Fruit fly (Drosophila melanogaster): ENCODE data around the gene Anp.

The Anp gene

DNA sequence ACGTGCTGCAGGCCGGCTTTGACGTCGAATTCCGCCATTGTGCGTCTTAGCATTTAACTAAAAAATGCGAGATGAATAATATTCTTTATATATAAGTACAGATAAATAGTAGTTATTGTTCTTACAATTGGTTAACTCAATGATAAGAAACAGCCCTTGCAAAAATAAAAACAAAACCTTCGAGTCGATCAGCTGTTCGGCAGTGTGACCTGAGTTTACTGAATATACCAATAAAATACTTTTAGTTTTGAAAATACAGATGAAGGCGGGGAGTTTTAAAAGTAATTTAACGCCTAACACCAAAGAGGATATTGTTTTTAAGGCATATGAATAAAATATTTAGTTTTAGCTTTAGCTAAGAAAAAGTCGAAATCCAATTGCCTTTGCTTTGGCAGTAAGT lies 32.3 kb upstream of the Anp start, which contains the start of the genes CG1983 and CG15530 (continued):
- no peak for TF ChIP-seq CG8281 (tag; optimal IDR thresholded peaks at IDR 0.05)
- no peak for TF ChIP-seq D19A (tag; optimal IDR thresholded peaks at IDR 0.05)
- TF ChIP-seq chn (GFP tag; optimal IDR thresholded peaks at IDR 0.05), result no peak
- no peak for TF ChIP-seq knrl (GFP tag; IDR thresholded peaks at IDR 0.05; ENCODE audit: partially characterized antibody)
- peak; percentile 64 for TF ChIP-seq MBD-R2 (GFP tag; IDR thresholded peaks at IDR 0.05)
- TF ChIP-seq Six4 (GFP tag; optimal IDR thresholded peaks at IDR 0.05), result no peak
- no peak for TF ChIP-seq psq (GFP tag; optimal IDR thresholded peaks at IDR 0.05)
- no peak for TF ChIP-seq chif (GFP tag; optimal IDR thresholded peaks at IDR 0.05)
- no peak for TF ChIP-seq zfh2 (GFP tag; optimal IDR thresholded peaks at IDR 0.05)
- no peak for TF ChIP-seq CG5180 (GFP tag; optimal IDR thresholded peaks at IDR 0.05)
- TF ChIP-seq ssp (GFP tag; IDR thresholded peaks at IDR 0.05), result no peak
- TF ChIP-seq sens (GFP tag), result peak; percentile 44
- no peak for TF ChIP-seq repo (GFP tag; optimal IDR thresholded peaks at IDR 0.05)
- no peak for TF ChIP-seq ash1 (GFP tag; optimal IDR thresholded peaks at IDR 0.05)
- no peak for TF ChIP-seq Dref (GFP tag; IDR thresholded peaks at IDR 0.05)
- no peak for TF ChIP-seq gce (GFP tag; IDR thresholded peaks at IDR 0.05)
- no peak for TF ChIP-seq Atf6 (GFP tag; IDR thresholded peaks at IDR 0.05)
- no peak for TF ChIP-seq Stat92E (GFP tag; optimal IDR thresholded peaks at IDR 0.05)
- TF ChIP-seq MESR4 (GFP tag; optimal IDR thresholded peaks at IDR 0.05), result peak; percentile 7
- peak; percentile 50 for TF ChIP-seq CG9797 (GFP tag; optimal IDR thresholded peaks at IDR 0.05)
- no peak for TF ChIP-seq CG7786 (GFP tag; optimal IDR thresholded peaks at IDR 0.05)
- peak; percentile 36 to 89 for TF ChIP-seq crp (GFP tag; optimal IDR thresholded peaks at IDR 0.05)
- TF ChIP-seq CG6254 (GFP tag; optimal IDR thresholded peaks at IDR 0.05), result no peak
- no peak for TF ChIP-seq Deaf1 (tag; optimal IDR thresholded peaks at IDR 0.05)
- no peak for TF ChIP-seq Hr3 (GFP tag; optimal IDR thresholded peaks at IDR 0.05)
- TF ChIP-seq pzg (GFP tag; optimal IDR thresholded peaks at IDR 0.05), result peak; percentile 37
- no peak for TF ChIP-seq eyg (GFP tag; optimal IDR thresholded peaks at IDR 0.05)
- no peak for TF ChIP-seq ci (GFP tag; IDR thresholded peaks at IDR 0.05)
- TF ChIP-seq CG18599 (GFP tag; optimal IDR thresholded peaks at IDR 0.05), result no peak
- peak; percentile 94 for TF ChIP-seq trem (tag; optimal IDR thresholded peaks at IDR 0.05)
- no peak for TF ChIP-seq CG7745 (tag; optimal IDR thresholded peaks at IDR 0.05)
- no peak for TF ChIP-seq ewg (GFP tag; optimal IDR thresholded peaks at IDR 0.05)
- no peak for TF ChIP-seq CG12769 (tag; optimal IDR thresholded peaks at IDR 0.05)
- no peak for TF ChIP-seq ara (GFP tag; IDR thresholded peaks at IDR 0.05)
- TF ChIP-seq Max (GFP tag; optimal IDR thresholded peaks at IDR 0.05), result no peak

DNA sequence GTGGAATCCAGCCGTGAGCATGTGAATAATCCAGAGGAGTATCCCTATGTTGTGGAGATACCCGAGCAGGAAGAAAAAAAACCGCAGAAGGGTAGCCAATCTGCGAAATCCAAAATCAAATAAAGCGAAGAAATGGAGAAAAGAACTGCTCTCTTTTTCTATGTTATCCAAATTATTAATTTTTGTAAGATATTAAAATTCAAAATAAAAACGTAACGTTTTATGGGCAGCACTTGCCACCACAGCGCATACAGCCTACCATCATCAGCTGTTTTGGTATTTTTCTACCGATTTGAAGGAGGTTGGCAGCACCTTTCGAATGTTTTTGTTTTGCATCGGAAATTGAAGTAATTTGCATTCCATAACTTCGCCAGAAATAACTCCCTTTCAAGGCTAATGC lies 29.8 kb upstream of the Anp start, which contains the start of gene Bet5:
Gene Bet5 (plus strand): TSS at position 299 of the 400 bp plus-strand sequence.
- TF ChIP-seq Med (GFP tag) (peak; percentile 12), bbx (GFP tag; IDR thresholded peaks at IDR 0.05; ENCODE audit: partially characterized antibody) (peak; percentile 17; the same call in 1 of the 2 replicates), CG9437 (GFP tag; optimal IDR thresholded peaks at IDR 0.05) (peak; percentile 87), CG18599 (GFP tag; optimal IDR thresholded peaks at IDR 0.05) (no peak), gfzf (GFP tag; optimal IDR thresholded peaks at IDR 0.05) (peak; percentile 48), CG6791 (GFP tag; IDR thresholded peaks at IDR 0.05; ENCODE audit: partially characterized antibody) (0 out of 3 replicates have a peak, but pooled peaks have one; percentile 45), sd (tag; optimal IDR thresholded peaks at IDR 0.05) (peak; percentile 33), CG15696 (tag; optimal IDR thresholded peaks at IDR 0.05) (no peak), CG17186 (GFP tag; optimal IDR thresholded peaks at IDR 0.05) (peak; percentile 29), CG1647 (GFP tag; optimal IDR thresholded peaks at IDR 0.05) (no peak), pita (GFP tag; optimal IDR thresholded peaks at IDR 0.05) (no peak), CG1603 (tag; optimal IDR thresholded peaks at IDR 0.05) (peak; percentile 46), chm (GFP tag; IDR thresholded peaks at IDR 0.05) (no peak), CG10959 (GFP tag; IDR thresholded peaks at IDR 0.05) (no peak), CG3847 (GFP tag; IDR thresholded peaks at IDR 0.05) (peak; percentile 12; the same call in 1 of the 2 replicates), CG1233 (GFP tag; optimal IDR thresholded peaks at IDR 0.05) (no peak), CG14014 (GFP tag; IDR thresholded peaks at IDR 0.05) (no peak), sens (GFP tag) (peak; percentile 5), Ets97D (GFP tag; optimal IDR thresholded peaks at IDR 0.05) (peak; percentile 23)
